Fruit fly (Drosophila melanogaster) whole organism, wandering third instar larva: ENCODE measurements around the gene Cln7.

Source experiments
- Abd-B ChIP-seq: fragments of >200 bp; optimal IDR thresholded peaks from 2 replicates; lab custom pipeline; 2017; ENCODE audit warnings: missing biosample characterization, missing genetic modification characterization
- CG32264 ChIP-seq: fragments of 200-800 bp; sonication (Bioruptor generic); optimal IDR thresholded peaks from 2 replicates; lab custom pipeline; 2016; ENCODE audit warnings: missing biosample characterization, missing genetic modification characterization
- CG9705 ChIP-seq: fragments of 200-800 bp; sonication (Bioruptor generic); optimal IDR thresholded peaks from 2 replicates; lab custom pipeline; 2018; ENCODE audit warnings: missing biosample characterization, mild to moderate bottlenecking, missing genetic modification characterization
- CrebA ChIP-seq: fragments of 200-800 bp; sonication (Bioruptor generic); optimal IDR thresholded peaks from 2 replicates; lab custom pipeline; 2016; ENCODE audit warnings: missing biosample characterization, mild to moderate bottlenecking, missing genetic modification characterization, borderline replicate concordance
- Dfd ChIP-seq: fragments of >200 bp; optimal IDR thresholded peaks from 2 replicates; lab custom pipeline; 2017; ENCODE audit warnings: missing biosample characterization, missing genetic modification characterization
- Dif ChIP-seq: fragments of 200-275, 200-300 bp; sonication (Bioruptor generic); optimal IDR thresholded peaks from 2 replicates; lab custom pipeline; 2018; ENCODE audit warnings: missing biosample characterization, missing genetic modification characterization; ENCODE audit not compliant: partially characterized antibody
- GATAd ChIP-seq: sonication (Bioruptor generic); optimal IDR thresholded peaks from 2 replicates; lab custom pipeline; 2016; ENCODE audit warnings: missing biosample characterization, missing genetic modification characterization
- HLH106 ChIP-seq: fragments of 200-800 bp; optimal IDR thresholded peaks from 3 replicates; lab custom pipeline; 2019; ENCODE audit warnings: missing biosample characterization, mild to moderate bottlenecking, missing genetic modification characterization, moderate library complexity
- Hnf4 ChIP-seq: fragments of 200-800 bp; sonication (Bioruptor generic); optimal IDR thresholded peaks from 2 replicates; lab custom pipeline; 2016; ENCODE audit warnings: missing biosample characterization, mild to moderate bottlenecking, missing genetic modification characterization
- Hr78 ChIP-seq: fragments of >200 bp; optimal IDR thresholded peaks from 2 replicates; lab custom pipeline; 2017; ENCODE audit warnings: missing biosample characterization, missing genetic modification characterization
- Hr83 ChIP-seq: fragments of 200-300 bp; sonication (Bioruptor generic); optimal IDR thresholded peaks from 2 replicates; lab custom pipeline; 2016; ENCODE audit warnings: missing biosample characterization, mild to moderate bottlenecking, missing genetic modification characterization, moderate library complexity; ENCODE audit not compliant: poor library complexity, severe bottlenecking
- Jra ChIP-seq: sonication (Bioruptor generic); optimal IDR thresholded peaks from 2 replicates; lab custom pipeline; 2016; ENCODE audit warnings: missing biosample characterization, missing genetic modification characterization
- Mio ChIP-seq: sonication (Bioruptor generic); optimal IDR thresholded peaks from 2 replicates; lab custom pipeline; 2016; ENCODE audit warnings: missing biosample characterization, missing genetic modification characterization
- Myc ChIP-seq: fragments of >200 bp; optimal IDR thresholded peaks from 2 replicates; lab custom pipeline; 2017
- N ChIP-seq: fragments of >200 bp; optimal IDR thresholded peaks from 2 replicates; lab custom pipeline; 2018; ENCODE audit warnings: missing biosample characterization, missing external identifiers, missing genetic modification characterization
- OdsH ChIP-seq: fragments of 200-800 bp; sonication (Bioruptor generic); optimal IDR thresholded peaks from 2 replicates; lab custom pipeline; 2016; ENCODE audit warnings: missing biosample characterization, mild to moderate bottlenecking, missing genetic modification characterization
- Rel ChIP-seq, 2 experiments: fragments of 200-800 bp; sonication (Bioruptor generic) in 1 of 2; optimal IDR thresholded peaks; 2 replicates in 1 of 2; 3 replicates in 1 of 2; lab custom pipeline; 2016 to 2019; ENCODE audit warnings: mild to moderate bottlenecking in 2 of 2, missing biosample characterization in 2 of 2, missing genetic modification characterization in 2 of 2, moderate library complexity in 1 of 2
- Sp1 ChIP-seq: fragments of 200-800 bp; sonication (Bioruptor generic); optimal IDR thresholded peaks from 3 replicates; lab custom pipeline; 2019; ENCODE audit warnings: missing biosample characterization, mild to moderate bottlenecking, missing genetic modification characterization, moderate library complexity
- Vsx2 ChIP-seq: fragments of 200-300, 225-300 bp; sonication (Bioruptor generic); optimal IDR thresholded peaks from 2 replicates; lab custom pipeline; 2018; ENCODE audit warnings: missing biosample characterization, missing genetic modification characterization; ENCODE audit not compliant: partially characterized antibody
- br ChIP-seq: fragments of 200-800 bp; sonication (Bioruptor generic); optimal IDR thresholded peaks from 2 replicates; lab custom pipeline; 2016; ENCODE audit warnings: missing biosample characterization, missing genetic modification characterization
- brk ChIP-seq: fragments of 200-800 bp; sonication (Bioruptor generic); optimal IDR thresholded peaks from 2 replicates; lab custom pipeline; 2016; ENCODE audit warnings: missing biosample characterization, mild to moderate bottlenecking, missing genetic modification characterization
- dl ChIP-seq, 2 experiments: fragments of 175-275, 200-275 bp in 1 of 2; fragments of 200-275 bp in 1 of 2; sonication (Bioruptor generic); optimal IDR thresholded peaks; lab custom pipeline; 2018; ENCODE audit warnings: mild to moderate bottlenecking in 2 of 2, missing biosample characterization in 2 of 2, missing genetic modification characterization in 2 of 2, moderate library complexity in 2 of 2; ENCODE audit not compliant: partially characterized antibody in 2 of 2, insufficient read depth in 1 of 2
- dmrt93B ChIP-seq: fragments of 200-800 bp; sonication (Bioruptor generic); optimal IDR thresholded peaks from 2 replicates; lab custom pipeline; 2018; ENCODE audit warnings: missing biosample characterization, mild to moderate bottlenecking, missing genetic modification characterization
- dsf ChIP-seq: sonication (Bioruptor generic); optimal IDR thresholded peaks from 2 replicates; lab custom pipeline; 2016; ENCODE audit warnings: missing biosample characterization, missing genetic modification characterization, borderline replicate concordance
- ey ChIP-seq: fragments of 200-800 bp; sonication (Bioruptor generic); optimal IDR thresholded peaks from 2 replicates; lab custom pipeline; 2016; ENCODE audit warnings: missing biosample characterization, missing genetic modification characterization
- foxo ChIP-seq, 2 experiments: fragments of 200-800 bp; sonication (Bioruptor generic); optimal IDR thresholded peaks; 2 replicates in 1 of 2; 3 replicates in 1 of 2; lab custom pipeline; 2016 to 2017; ENCODE audit warnings: missing biosample characterization in 2 of 2, missing genetic modification characterization in 2 of 2
- fru ChIP-seq: fragments of 200-800 bp; sonication (Bioruptor generic); optimal IDR thresholded peaks from 3 replicates; lab custom pipeline; 2016; ENCODE audit warnings: missing biosample characterization, mild to moderate bottlenecking, missing genetic modification characterization
- h ChIP-seq: fragments of 200-800 bp; sonication (Bioruptor generic); optimal IDR thresholded peaks from 3 replicates; lab custom pipeline; 2016; ENCODE audit warnings: missing biosample characterization, mild to moderate bottlenecking, missing genetic modification characterization
- jim ChIP-seq: fragments of 175-275, 200-325 bp; sonication (Bioruptor generic); optimal IDR thresholded peaks from 2 replicates; lab custom pipeline; 2016; ENCODE audit warnings: missing biosample characterization, mild to moderate bottlenecking, missing genetic modification characterization
- lola ChIP-seq: fragments of >200 bp; optimal IDR thresholded peaks from 2 replicates; lab custom pipeline; 2017; ENCODE audit warnings: missing biosample characterization, missing genetic modification characterization
- pan ChIP-seq: fragments of >200 bp; optimal IDR thresholded peaks from 2 replicates; lab custom pipeline; 2017
- psq ChIP-seq: fragments of 200-800 bp; sonication (Bioruptor generic); optimal IDR thresholded peaks from 3 replicates; lab custom pipeline; 2017; ENCODE audit warnings: missing biosample characterization, mild to moderate bottlenecking, missing genetic modification characterization, moderate library complexity
- rgr ChIP-seq: fragments of 200-800 bp; sonication (Bioruptor generic); optimal IDR thresholded peaks from 3 replicates; lab custom pipeline; 2016; ENCODE audit warnings: missing biosample characterization, mild to moderate bottlenecking, missing genetic modification characterization
- sage ChIP-seq: fragments of 200-800 bp; sonication (Bioruptor generic); optimal IDR thresholded peaks from 2 replicates; lab custom pipeline; 2016; ENCODE audit warnings: missing biosample characterization, mild to moderate bottlenecking, missing genetic modification characterization
- sv ChIP-seq: fragments of 200-800 bp; sonication (Bioruptor generic); optimal IDR thresholded peaks from 3 replicates; lab custom pipeline; 2016; ENCODE audit warnings: missing biosample characterization, missing genetic modification characterization
- tai ChIP-seq: sonication (Bioruptor generic); optimal IDR thresholded peaks from 2 replicates; lab custom pipeline; 2016; ENCODE audit warnings: missing biosample characterization, missing genetic modification characterization
- usp ChIP-seq: fragments of >200 bp; optimal IDR thresholded peaks from 2 replicates; lab custom pipeline; 2017; ENCODE audit warnings: missing biosample characterization, missing genetic modification characterization
- woc ChIP-seq: sonication (Bioruptor generic); optimal IDR thresholded peaks from 2 replicates; lab custom pipeline; 2016; ENCODE audit warnings: missing biosample characterization, mild to moderate bottlenecking, missing genetic modification characterization

The Cln7 gene

DNA sequence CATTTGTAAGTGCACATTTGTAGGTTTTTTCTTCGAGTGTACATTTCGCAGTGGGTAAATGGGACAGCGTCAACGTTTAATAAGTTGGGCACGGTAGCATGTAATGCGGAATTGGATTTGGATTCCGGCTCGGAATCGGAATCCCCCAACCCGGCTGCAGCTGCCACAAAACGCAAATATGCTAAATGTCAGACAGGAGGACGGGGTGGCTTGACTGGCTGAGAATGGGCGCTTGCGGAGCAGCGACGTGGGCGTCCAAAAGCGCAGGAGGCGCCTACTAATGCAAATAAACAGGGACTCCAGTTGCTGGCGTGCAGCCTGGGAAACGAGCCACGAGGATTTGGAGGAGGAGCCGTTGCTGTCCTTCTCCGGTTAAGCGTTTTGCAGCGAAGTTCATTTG, 42.8 kb upstream of the Cln7 start, which contains the start of gene CG8564:
Gene CG8564, minus strand, starts transcription at position 101 of the 400 bp plus-strand sequence.
- TF ChIP-seq dl (GFP tag; optimal IDR thresholded peaks at IDR 0.05; lab: Kevin White, UChicago; ENCODE audit: insufficient read depth in 1 of 2, partially characterized antibody in 2 of 2) (no peak), fru (GFP tag; lab: Kevin White, UChicago) (no peak)

DNA sequence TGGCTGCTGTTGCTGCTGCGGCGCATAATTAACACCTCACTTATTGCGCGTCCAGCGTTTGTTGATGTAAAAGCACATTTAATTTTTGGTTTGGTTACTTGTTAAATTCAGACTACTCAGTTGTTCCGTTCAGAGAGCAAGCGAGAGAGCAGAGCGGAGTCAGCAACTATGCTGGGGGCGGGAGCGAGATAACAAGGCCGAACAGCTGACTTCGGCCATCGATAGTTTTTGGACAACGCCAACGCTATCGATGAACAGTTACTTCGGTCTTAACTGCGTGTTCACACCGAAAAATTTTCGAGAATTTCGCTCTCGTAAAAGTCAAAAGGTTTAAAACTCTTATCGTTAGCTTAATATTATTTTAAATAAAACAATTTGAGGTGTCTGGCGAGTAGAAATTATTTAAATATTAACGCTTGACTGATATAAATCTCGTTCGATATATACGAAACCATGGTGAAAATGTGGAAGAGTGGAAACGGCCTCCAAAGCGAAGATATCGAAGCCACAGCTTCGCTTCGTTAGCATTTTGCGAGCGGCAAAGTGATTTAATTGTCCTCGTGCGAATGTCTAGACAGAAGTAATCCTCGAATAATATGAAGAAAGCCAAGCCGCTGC, 36.5 kb upstream of the Cln7 start, which contains the start of the genes SMSr and smid:
Gene SMSr, minus strand, starts transcription at position 116 of the 618 bp plus-strand sequence.
Gene smid, plus strand, starts transcription at position 256 of the 618 bp plus-strand sequence.
- TF ChIP-seq N (peak; percentile 46), Vsx2 (GFP tag; lab: Kevin White, UChicago) (peak; percentile 69), dl (GFP tag; optimal IDR thresholded peaks at IDR 0.05; lab: Kevin White, UChicago; ENCODE audit: insufficient read depth in 1 of 2, partially characterized antibody in 2 of 2) (peak; percentile 84 to 90), GATAd (GFP tag; lab: Kevin White, UChicago) (no peak), dmrt93B (peak; percentile 28), lola (no peak), pan (lab: Kevin White, UChicago) (no peak), woc (peak; percentile 73), Jra (peak; percentile 72), CG9705 (GFP tag; lab: Kevin White, UChicago) (peak; percentile 16), Sp1 (GFP tag; lab: Kevin White, UChicago) (peak; percentile 56), tai (no peak), brk (no peak), Rel (GFP tag; optimal IDR thresholded peaks at IDR 0.05; lab: Kevin White, UChicago) (no peak), Rel (tag; optimal IDR thresholded peaks at IDR 0.05; lab: Kevin White, UChicago) (no peak), Abd-B (GFP tag; lab: Kevin White, UChicago) (no peak), Hnf4 (GFP tag; lab: Kevin White, UChicago) (no peak), Mio (GFP tag; lab: Kevin White, UChicago) (no peak), fru (GFP tag; lab: Kevin White, UChicago) (peak; percentile 98), sv (peak; percentile 42), Hr83 (GFP tag; lab: Kevin White, UChicago) (peak; percentile 18), dsf (GFP tag; lab: Kevin White, UChicago) (peak; percentile 28), CrebA (no peak), Dfd (no peak), jim (no peak), Dif (GFP tag; lab: Kevin White, UChicago) (peak; percentile 95), OdsH (GFP tag; lab: Kevin White, UChicago) (peak; percentile 56), psq (GFP tag; lab: Kevin White, UChicago) (peak; percentile 32), foxo (GFP tag; optimal IDR thresholded peaks at IDR 0.05; lab: Kevin White, UChicago) (peak in 1 of 2 experiments; percentile 68), CG32264 (GFP tag; lab: Kevin White, UChicago) (no peak), ey (GFP tag; lab: Kevin White, UChicago) (peak; percentile 62), HLH106 (tag; lab: Kevin White, UChicago) (peak; percentile 61), h (GFP tag; lab: Kevin White, UChicago) (peak; percentile 66), Myc (lab: Kevin White, UChicago) (peak; percentile 21), Hr78 (GFP tag; lab: Kevin White, UChicago) (no peak), br (GFP tag; lab: Kevin White, UChicago) (peak; percentile 47), sage (GFP tag; lab: Kevin White, UChicago) (no peak), rgr (GFP tag; lab: Kevin White, UChicago) (peak; percentile 74), usp (GFP tag; lab: Kevin White, UChicago) (no peak)
